Worm (Caenorhabditis elegans): ENCODE data around the gene F54D1.1.

ce11 chrIV:11287511-11287910 lies 25.9 kb downstream of the F54D1.1 start, which contains the start of gene F54D1.6:
- no peak for TF ChIP-seq nhr-28 (tag; optimal IDR thresholded peaks at IDR 0.05)
- TF ChIP-seq ama-1 (optimal IDR thresholded peaks at IDR 0.05), result no peak
- TF ChIP-seq mes-2 (tag; optimal IDR thresholded peaks at IDR 0.05; ENCODE audit: poor library complexity, severe bottlenecking), result no peak
- no peak for TF ChIP-seq lin-13 (GFP tag; optimal IDR thresholded peaks at IDR 0.05)
- no peak for TF ChIP-seq daf-12 (tag; optimal IDR thresholded peaks at IDR 0.05)
- no peak for TF ChIP-seq egl-27 (tag; optimal IDR thresholded peaks at IDR 0.05)
- TF ChIP-seq nhr-237 (tag; optimal IDR thresholded peaks at IDR 0.05), result no peak
- no peak for TF ChIP-seq nhr-42 (GFP tag; IDR thresholded peaks at IDR 0.05)

Data from whole organism, L4 larva.